Worm (Caenorhabditis elegans): ENCODE data around the gene nhr-232.

- TF ChIP-seq elt-3 (tag; optimal IDR thresholded peaks at IDR 0.05) (no peak), nhr-28 (tag; optimal IDR thresholded peaks at IDR 0.05) (no peak), pha-4 (tag; optimal IDR thresholded peaks at IDR 0.05) (no peak)
Observed at ce11 chrV:10256050-10256449, at the start of gene nhr-232.

All from whole organism, mixed stage, embryonic.